Worm (Caenorhabditis elegans) whole organism, L1 larva: Measurements from ENCODE around the gene F58G6.7.

Source experiments
- C04F5.9 ChIP-seq: sonication (generic microtip); optimal IDR thresholded peaks from 2 replicates; lab custom pipeline; 2016; ENCODE audit warnings: missing genetic modification characterization, missing compliant biosample characterization
- C16A3.4 ChIP-seq: fragments of 150-350 bp; optimal IDR thresholded peaks from 2 replicates; lab custom pipeline; 2014; ENCODE audit warnings: missing biosample characterization, missing genetic modification characterization
- F16B12.6 ChIP-seq: fragments of 150-350 bp; optimal IDR thresholded peaks from 2 replicates; lab custom pipeline; 2014; ENCODE audit warnings: missing biosample characterization, missing genetic modification characterization
- Y116A8C.19 ChIP-seq: sonication (generic microtip); optimal IDR thresholded peaks from 2 replicates; lab custom pipeline; 2016; ENCODE audit warnings: missing compliant biosample characterization, missing genetic modification characterization, borderline replicate concordance
- aha-1 ChIP-seq: fragments of 150-350 bp; optimal IDR thresholded peaks from 2 replicates; lab custom pipeline; 2014; ENCODE audit warnings: missing biosample characterization, missing genetic modification characterization
- blmp-1 ChIP-seq: fragments of 150-350 bp; optimal IDR thresholded peaks from 2 replicates; lab custom pipeline; 2014; ENCODE audit warnings: missing biosample characterization, missing genetic modification characterization
- ceh-63 ChIP-seq: fragments of 200-800 bp; sonication (Bioruptor generic); optimal IDR thresholded peaks from 2 replicates; lab custom pipeline; 2018; ENCODE audit warnings: mild to moderate bottlenecking, missing genetic modification characterization, missing compliant biosample characterization
- ceh-8 ChIP-seq: fragments of 200-800 bp; sonication (Bioruptor generic); optimal IDR thresholded peaks from 2 replicates; lab custom pipeline; 2018; ENCODE audit warnings: mild to moderate bottlenecking, missing genetic modification characterization, moderate library complexity, missing compliant biosample characterization
- ceh-88 ChIP-seq: fragments of 200-800 bp; sonication (Bioruptor generic); IDR thresholded peaks from 2 replicates; pipeline ENCODE4 v1.3.6; 2022; ENCODE audit warnings: missing genetic modification characterization, missing compliant biosample characterization
- ces-1 ChIP-seq: fragments of 150-350 bp; optimal IDR thresholded peaks from 2 replicates; lab custom pipeline; 2014; ENCODE audit warnings: missing biosample characterization, missing genetic modification reagents, missing genetic modification characterization
- dsc-1 ChIP-seq: sonication (generic microtip); optimal IDR thresholded peaks from 2 replicates; lab custom pipeline; 2016; ENCODE audit warnings: mild to moderate bottlenecking, missing genetic modification characterization, missing compliant biosample characterization
- efl-1 ChIP-seq, 4 experiments: fragments of 150-350 bp; optimal IDR thresholded peaks in 3 of 4; peaks in 1 of 4; 1 replicate in 1 of 4; 2 replicates in 3 of 4; lab custom pipeline; 2014; ENCODE audit warnings: missing biosample characterization in 2 of 4, missing genetic modification characterization in 2 of 4, missing genetic modification reagents in 2 of 4
- efl-3 ChIP-seq: fragments of 200-800 bp; sonication (Bioruptor generic); optimal IDR thresholded peaks from 2 replicates; lab custom pipeline; 2018; ENCODE audit warnings: mild to moderate bottlenecking, missing genetic modification characterization, missing compliant biosample characterization
- egl-13 ChIP-seq: sonication (generic microtip); optimal IDR thresholded peaks from 2 replicates; lab custom pipeline; 2016; ENCODE audit warnings: missing genotype, missing genetic modification reagents, missing genetic modification characterization, missing compliant biosample characterization
- elt-2 ChIP-seq: sonication (generic microtip); optimal IDR thresholded peaks from 2 replicates; lab custom pipeline; 2016; ENCODE audit warnings: missing genetic modification characterization, mild to moderate bottlenecking, inconsistent platforms, missing compliant biosample characterization, missing genetic modification reagents
- elt-3 ChIP-seq, 6 experiments: fragments of 150-350 bp in 1 of 6; sonication (generic microtip); optimal IDR thresholded peaks; 2 replicates each; lab custom pipeline; 2017 to 2018; ENCODE audit warnings: missing biosample characterization in 6 of 6, missing genetic modification characterization in 6 of 6, inconsistent platforms in 1 of 6
- ets-5 ChIP-seq: fragments of 200-800 bp; sonication (Bioruptor generic); IDR thresholded peaks from 2 replicates; pipeline ENCODE4 v1.3.6; 2022; ENCODE audit warnings: missing genetic modification characterization, missing compliant biosample characterization
- fkh-10 ChIP-seq: sonication (generic microtip); optimal IDR thresholded peaks from 2 replicates; lab custom pipeline; 2017; ENCODE audit warnings: missing biosample characterization, missing genetic modification reagents, missing genetic modification characterization
- irx-1 ChIP-seq: sonication (generic microtip); optimal IDR thresholded peaks from 2 replicates; lab custom pipeline; 2016; ENCODE audit warnings: missing genetic modification characterization, missing compliant biosample characterization
- lin-13 ChIP-seq: fragments of 150-350 bp; optimal IDR thresholded peaks from 2 replicates; lab custom pipeline; 2014; ENCODE audit warnings: missing biosample characterization, missing genetic modification reagents, missing genetic modification characterization
- lin-14 ChIP-seq: fragments of 200-800 bp; sonication (Bioruptor generic); optimal IDR thresholded peaks from 2 replicates; lab custom pipeline; 2018; ENCODE audit warnings: mild to moderate bottlenecking, missing genetic modification characterization, moderate library complexity, missing compliant biosample characterization
- lin-35 ChIP-seq, 2 experiments: fragments of 150-350 bp; optimal IDR thresholded peaks; 2 replicates each; lab custom pipeline; 2014; ENCODE audit warnings: missing biosample characterization in 2 of 2, missing genetic modification characterization in 2 of 2, missing genetic modification reagents in 2 of 2
- lin-39 ChIP-seq: fragments of 150-350 bp; optimal IDR thresholded peaks from 2 replicates; lab custom pipeline; 2014; ENCODE audit warnings: missing biosample characterization, missing genetic modification reagents, missing genetic modification characterization
- lsy-2 ChIP-seq, 2 experiments: fragments of 150-350 bp; optimal IDR thresholded peaks; 2 replicates each; lab custom pipeline; 2014; ENCODE audit warnings: missing biosample characterization in 2 of 2, missing genetic modification characterization in 2 of 2
- mab-9 ChIP-seq: fragments of 200-800 bp; sonication (Bioruptor generic); IDR thresholded peaks from 2 replicates; pipeline ENCODE4 v1.3.6; 2022; ENCODE audit warnings: missing genetic modification reagents, missing genetic modification characterization, missing compliant biosample characterization
- mdl-1 ChIP-seq, 2 experiments: fragments of 150-350 bp; optimal IDR thresholded peaks; 2 replicates each; lab custom pipeline; 2014 to 2017; ENCODE audit warnings: missing biosample characterization in 2 of 2, missing genetic modification characterization in 2 of 2, inconsistent platforms in 1 of 2
- mef-2 ChIP-seq: fragments of 150-350 bp; optimal IDR thresholded peaks from 2 replicates; lab custom pipeline; 2014; ENCODE audit warnings: missing biosample characterization, missing genetic modification characterization
- nhr-19 ChIP-seq: fragments of 200-800 bp; sonication (Bioruptor generic); conservative IDR thresholded peaks from 2 replicates; pipeline ENCODE4 v1.3.6; 2022; ENCODE audit warnings: missing genetic modification characterization, missing compliant biosample characterization
- nhr-20 ChIP-seq: sonication (generic microtip); optimal IDR thresholded peaks from 2 replicates; lab custom pipeline; 2016; ENCODE audit warnings: mild to moderate bottlenecking, missing genetic modification characterization, missing compliant biosample characterization
- nhr-47 ChIP-seq: sonication (generic microtip); optimal IDR thresholded peaks from 2 replicates; lab custom pipeline; 2016; ENCODE audit warnings: mild to moderate bottlenecking, missing genetic modification characterization, moderate library complexity, missing compliant biosample characterization
- nhr-71 ChIP-seq: sonication (generic microtip); optimal IDR thresholded peaks from 2 replicates; lab custom pipeline; 2016; ENCODE audit warnings: mild to moderate bottlenecking, missing genetic modification characterization, moderate library complexity, missing compliant biosample characterization
- nhr-76 ChIP-seq: sonication (generic microtip); optimal IDR thresholded peaks from 2 replicates; lab custom pipeline; 2017; ENCODE audit warnings: missing biosample characterization, missing genetic modification characterization
- nhr-77 ChIP-seq: fragments of 150-350 bp; optimal IDR thresholded peaks from 2 replicates; lab custom pipeline; 2014; ENCODE audit warnings: missing biosample characterization, missing genetic modification characterization
- nhr-84 ChIP-seq: sonication (generic microtip); optimal IDR thresholded peaks from 2 replicates; lab custom pipeline; 2017; ENCODE audit warnings: missing biosample characterization, missing genetic modification characterization
- nhr-85 ChIP-seq: sonication (generic microtip); peaks from one replicate; lab custom pipeline; 2016; ENCODE audit warnings: missing genetic modification characterization, inconsistent platforms, missing compliant biosample characterization
- nhr-90 ChIP-seq: sonication (generic microtip); optimal IDR thresholded peaks from 2 replicates; lab custom pipeline; 2016; ENCODE audit warnings: mild to moderate bottlenecking, missing genetic modification characterization, missing compliant biosample characterization; ENCODE audit not compliant: poor library complexity
- pag-3 ChIP-seq: sonication (generic microtip); optimal IDR thresholded peaks from 2 replicates; lab custom pipeline; 2017; ENCODE audit warnings: missing genetic modification characterization, mild to moderate bottlenecking, missing compliant biosample characterization, antibody characterized with exemption, borderline replicate concordance; ENCODE audit not compliant: insufficient read depth
- pax-3 ChIP-seq: fragments of 200-800 bp; sonication (Bioruptor generic); optimal IDR thresholded peaks from 2 replicates; lab custom pipeline; 2018; ENCODE audit warnings: mild to moderate bottlenecking, missing genetic modification characterization, moderate library complexity, missing compliant biosample characterization
- pqm-1 ChIP-seq: sonication (generic microtip); optimal IDR thresholded peaks from 3 replicates; lab custom pipeline; 2017; ENCODE audit warnings: missing biosample characterization, missing genetic modification characterization
- rnt-1 ChIP-seq: sonication (generic microtip); optimal IDR thresholded peaks from 2 replicates; lab custom pipeline; 2016; ENCODE audit warnings: mild to moderate bottlenecking, missing genetic modification characterization, moderate library complexity, missing compliant biosample characterization
- snpc-4 ChIP-seq: fragments of 150-350 bp; optimal IDR thresholded peaks from 2 replicates; lab custom pipeline; 2014; ENCODE audit warnings: missing biosample characterization, missing genetic modification characterization
- snu-23 ChIP-seq: sonication (generic microtip); optimal IDR thresholded peaks from 2 replicates; lab custom pipeline; 2016; ENCODE audit warnings: missing genetic modification characterization, missing compliant biosample characterization
- sox-4 ChIP-seq: sonication (generic microtip); optimal IDR thresholded peaks from 2 replicates; lab custom pipeline; 2016; ENCODE audit warnings: missing genetic modification characterization, missing compliant biosample characterization
- sup-37 ChIP-seq: fragments of 200-800 bp; sonication (Bioruptor generic); optimal IDR thresholded peaks from 2 replicates; lab custom pipeline; 2018; ENCODE audit warnings: mild to moderate bottlenecking, missing genetic modification characterization, missing compliant biosample characterization
- swsn-7 ChIP-seq: sonication (generic microtip); optimal IDR thresholded peaks from 2 replicates; lab custom pipeline; 2016; ENCODE audit warnings: missing genetic modification characterization, missing compliant biosample characterization
- unc-86 ChIP-seq: sonication (generic microtip); optimal IDR thresholded peaks from 2 replicates; lab custom pipeline; 2016; ENCODE audit warnings: missing genetic modification characterization, missing compliant biosample characterization
- unc-98 ChIP-seq: fragments of 200-800 bp; sonication (Bioruptor generic); IDR thresholded peaks from 2 replicates; pipeline ENCODE4 v1.3.6; 2022; ENCODE audit warnings: missing genetic modification characterization, missing compliant biosample characterization

The F58G6.7 gene

ce11 chrIV:9675572-9675971 is 21.5 kb downstream of the F58G6.7 start, which contains the start of gene nhr-34:
TSS of gene nhr-34 (minus strand) at chrIV:9675672.
- TF ChIP-seq nhr-90 (tag; lab: Kevin White, UChicago) (no peak), pax-3 (tag; lab: Kevin White, UChicago) (no peak), egl-13 (tag; lab: Kevin White, UChicago) (no peak), C16A3.4 (tag; lab: Kevin White, UChicago) (no peak), ets-5 (GFP tag; lab: Robert Waterston, UW) (no peak), lsy-2 (tag; optimal IDR thresholded peaks at IDR 0.05; lab: Kevin White, UChicago) (peak in 1 of 2 experiments; percentile 10), mef-2 (tag; lab: Kevin White, UChicago) (no peak), nhr-84 (no peak), nhr-76 (tag; lab: Kevin White, UChicago) (no peak), sup-37 (GFP tag; lab: Kevin White, UChicago) (no peak), unc-98 (GFP tag; lab: Robert Waterston, UW) (no peak), C04F5.9 (tag; lab: Kevin White, UChicago) (no peak), lin-39 (tag; lab: Kevin White, UChicago) (no peak), lin-14 (GFP tag; lab: Kevin White, UChicago) (peak; percentile 19), ceh-8 (GFP tag; lab: Kevin White, UChicago) (no peak), blmp-1 (tag; lab: Kevin White, UChicago) (peak; percentile 8), nhr-19 (GFP tag; lab: Robert Waterston, UW) (no peak), ceh-88 (GFP tag; lab: Robert Waterston, UW) (no peak), dsc-1 (tag; lab: Kevin White, UChicago) (no peak), unc-86 (tag; lab: Kevin White, UChicago) (no peak)

- peak; percentile 63 for TF ChIP-seq nhr-85 (tag; lab: Kevin White, UChicago)
- no peak for TF ChIP-seq rnt-1 (tag; lab: Kevin White, UChicago)
- no peak for TF ChIP-seq pax-3 (tag; lab: Kevin White, UChicago)
- peak in 1 of 2 experiments; percentile 33 for TF ChIP-seq mdl-1 (tag; optimal IDR thresholded peaks at IDR 0.05; lab: Kevin White, UChicago)
- TF ChIP-seq dsc-1 (tag; lab: Kevin White, UChicago): no peak
- no peak for TF ChIP-seq lin-13
- TF ChIP-seq C16A3.4 (tag; lab: Kevin White, UChicago): no peak
- no peak for TF ChIP-seq egl-13 (tag; lab: Kevin White, UChicago)
- TF ChIP-seq nhr-47: no peak
- TF ChIP-seq ceh-88 (GFP tag; lab: Robert Waterston, UW): peak; percentile 7; the same call in 1 of the 2 replicates
- TF ChIP-seq ets-5 (GFP tag; lab: Robert Waterston, UW): no peak
- TF ChIP-seq mab-9: no peak
- TF ChIP-seq sox-4 (tag; lab: Kevin White, UChicago): no peak
- no peak for TF ChIP-seq unc-98 (GFP tag; lab: Robert Waterston, UW)
- TF ChIP-seq lin-39 (tag; lab: Kevin White, UChicago): no peak
- TF ChIP-seq F16B12.6 (tag; lab: Kevin White, UChicago): no peak
- peak; percentile 24 for TF ChIP-seq lin-14 (GFP tag; lab: Kevin White, UChicago)
- peak; percentile 43 for TF ChIP-seq nhr-71 (tag; lab: Kevin White, UChicago)
- no peak for TF ChIP-seq irx-1 (tag; lab: Kevin White, UChicago)
- TF ChIP-seq snpc-4: no peak
- no peak for TF ChIP-seq ces-1
- TF ChIP-seq pag-3 (tag; lab: Kevin White, UChicago): no peak
- TF ChIP-seq snu-23 (GFP tag; lab: Kevin White, UChicago): peak; percentile 0
- TF ChIP-seq pqm-1 (tag; lab: Kevin White, UChicago): no peak
- TF ChIP-seq swsn-7 (tag; lab: Kevin White, UChicago): no peak
- no peak for TF ChIP-seq efl-1 (optimal IDR thresholded peaks at IDR 0.05; lab: Kevin White, UChicago)
- TF ChIP-seq efl-1 (GFP tag; optimal IDR thresholded peaks at IDR 0.05 in 1 of 2; lab: Kevin White, UChicago): peak in 1 of 2 experiments; percentile 33
- peak in 1 of 2 experiments; percentile 58 for TF ChIP-seq lin-35 (GFP tag; optimal IDR thresholded peaks at IDR 0.05; lab: Kevin White, UChicago)
- peak; percentile 76 for TF ChIP-seq elt-2 (tag; lab: Kevin White, UChicago)
- TF ChIP-seq aha-1 (tag; lab: Kevin White, UChicago): no peak
- TF ChIP-seq ceh-8 (GFP tag; lab: Kevin White, UChicago): no peak
- TF ChIP-seq ceh-63 (GFP tag; lab: Kevin White, UChicago): no peak
- TF ChIP-seq nhr-90 (tag; lab: Kevin White, UChicago): peak; percentile 38
- no peak for TF ChIP-seq fkh-10 (GFP tag; lab: Kevin White, UChicago)
- TF ChIP-seq efl-3: no peak
- no peak for TF ChIP-seq Y116A8C.19 (tag; lab: Kevin White, UChicago)
- peak; percentile 63 for TF ChIP-seq nhr-20 (tag; lab: Kevin White, UChicago)
- TF ChIP-seq nhr-77 (tag; lab: Kevin White, UChicago): no peak
- no peak for TF ChIP-seq elt-3 (tag; optimal IDR thresholded peaks at IDR 0.05; lab: Kevin White, UChicago)
Observed at ce11 chrIV:9676535-9676934, 22.4 kb downstream of the F58G6.7 start.
